Fruit fly (Drosophila melanogaster) whole organism, pupa: ENCODE data around the gene ort.

Source experiments
- CG10348 ChIP-seq: fragments of 200-800 bp; sonication (Bioruptor generic); IDR thresholded peaks from 2 replicates; pipeline ENCODE4 v1.3.6; 2022; ENCODE audit warnings: missing biosample characterization, missing genetic modification characterization
- CG12605 ChIP-seq: fragments of 200-800 bp; sonication (Bioruptor generic); IDR thresholded peaks from 2 replicates; pipeline ENCODE4 v1.3.6; 2022; ENCODE audit warnings: missing biosample characterization, missing genetic modification characterization
- CG13204 ChIP-seq: fragments of 200-800 bp; sonication (Bioruptor generic); optimal IDR thresholded peaks from 2 replicates; lab custom pipeline; 2018; ENCODE audit warnings: missing biosample characterization, mild to moderate bottlenecking, missing genetic modification characterization, moderate library complexity
- CG14655 ChIP-seq: fragments of 200-800 bp; sonication (Bioruptor generic); optimal IDR thresholded peaks from 3 replicates; lab custom pipeline; 2017; ENCODE audit warnings: mild to moderate bottlenecking, missing biosample characterization, missing genetic modification reagents, missing genetic modification characterization
- CG15710 ChIP-seq: fragments of 200-800 bp; sonication (Bioruptor generic); optimal IDR thresholded peaks from 2 replicates; lab custom pipeline; 2018; ENCODE audit warnings: missing biosample characterization, mild to moderate bottlenecking, missing genetic modification characterization, moderate library complexity
- CG17806 ChIP-seq: fragments of 200-800 bp; sonication (Bioruptor generic); optimal IDR thresholded peaks from 2 replicates; lab custom pipeline; 2018; ENCODE audit warnings: missing biosample characterization, mild to moderate bottlenecking, missing genetic modification characterization, moderate library complexity
- CG32121 ChIP-seq: fragments of 200-800 bp; sonication (Bioruptor generic); IDR thresholded peaks from 2 replicates; pipeline ENCODE4 v1.3.6; 2022; ENCODE audit warnings: missing biosample characterization, missing genetic modification characterization
- CG34367 ChIP-seq: fragments of 200-800 bp; sonication (Bioruptor generic); optimal IDR thresholded peaks from 2 replicates; lab custom pipeline; 2018; ENCODE audit warnings: missing biosample characterization, mild to moderate bottlenecking, missing genetic modification characterization
- CG8159 ChIP-seq: fragments of 200-800 bp; sonication (Bioruptor generic); optimal IDR thresholded peaks from 3 replicates; lab custom pipeline; 2018; ENCODE audit warnings: missing biosample characterization, mild to moderate bottlenecking, missing genetic modification characterization, moderate library complexity
- CG8301 ChIP-seq: fragments of 200-800 bp; sonication (Bioruptor generic); optimal IDR thresholded peaks from 2 replicates; lab custom pipeline; 2018; ENCODE audit warnings: missing biosample characterization, mild to moderate bottlenecking, missing genetic modification characterization
- CG9948 ChIP-seq: fragments of 200-800 bp; sonication (Bioruptor generic); optimal IDR thresholded peaks from 2 replicates; lab custom pipeline; 2018; ENCODE audit warnings: missing biosample characterization, mild to moderate bottlenecking, missing genetic modification characterization, moderate library complexity
- D1 ChIP-seq: fragments of 200-800 bp; sonication (Bioruptor generic); optimal IDR thresholded peaks from 2 replicates; lab custom pipeline; 2018; ENCODE audit warnings: missing biosample characterization, mild to moderate bottlenecking, missing genetic modification characterization, moderate library complexity
- EcR ChIP-seq: fragments of 200-800 bp; sonication (Bioruptor generic); optimal IDR thresholded peaks from 3 replicates; lab custom pipeline; 2019; ENCODE audit warnings: missing biosample characterization, missing genetic modification characterization, mild to moderate bottlenecking, moderate library complexity, missing genetic modification reagents
- Ets98B ChIP-seq: fragments of 200-800 bp; sonication (Bioruptor generic); IDR thresholded peaks from 2 replicates; pipeline ENCODE4 v1.3.6; 2022; ENCODE audit warnings: missing biosample characterization, missing genetic modification characterization
- Pif1A ChIP-seq: fragments of 200-800 bp; sonication (Bioruptor generic); optimal IDR thresholded peaks from 3 replicates; lab custom pipeline; 2016; ENCODE audit warnings: missing biosample characterization, missing genetic modification characterization
- Pif1B ChIP-seq: fragments of 200-800 bp; sonication (Bioruptor generic); optimal IDR thresholded peaks from 3 replicates; lab custom pipeline; 2016; ENCODE audit warnings: missing biosample characterization, missing genetic modification characterization
- Snoo ChIP-seq: fragments of 200-800 bp; sonication (Bioruptor generic); optimal IDR thresholded peaks from 3 replicates; lab custom pipeline; 2017; ENCODE audit warnings: missing biosample characterization, mild to moderate bottlenecking, missing genetic modification characterization, inconsistent platforms
- fd96Ca ChIP-seq: fragments of 200-800 bp; sonication (Bioruptor generic); IDR thresholded peaks from 3 replicates; pipeline ENCODE4 v1.3.6; 2022; ENCODE audit warnings: missing biosample characterization, missing genetic modification characterization
- gl ChIP-seq: fragments of 200-800 bp; sonication (Bioruptor generic); optimal IDR thresholded peaks from 2 replicates; lab custom pipeline; 2018; ENCODE audit warnings: missing biosample characterization, mild to moderate bottlenecking, missing genetic modification characterization
- rn ChIP-seq: fragments of 200-800 bp; sonication (Bioruptor generic); IDR thresholded peaks from 2 replicates; pipeline ENCODE4 v1.3.6; 2022; ENCODE audit warnings: missing biosample characterization, missing genetic modification characterization

The ort gene

DNA sequence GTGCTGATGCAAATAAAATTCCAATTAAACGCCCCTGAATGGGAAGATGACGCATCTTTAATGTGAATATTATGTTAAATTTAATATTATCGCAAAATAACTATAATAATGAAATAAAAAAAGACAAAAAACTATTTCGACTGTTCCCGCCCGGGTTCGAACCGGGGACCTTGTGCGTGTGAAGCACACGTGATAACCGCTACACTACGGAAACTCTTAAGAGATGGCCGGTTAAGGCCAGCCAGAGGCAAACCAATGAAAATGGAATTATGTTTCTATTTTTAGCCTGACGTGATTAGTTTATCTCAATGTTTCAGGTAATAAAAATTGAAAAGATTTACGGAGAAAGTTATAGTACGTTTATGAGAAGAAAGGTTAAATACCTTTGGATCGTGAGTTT is 12.6 kb downstream of the ort start:
- TF ChIP-seq Ets98B (GFP tag; lab: Robert Waterston, UW) = no peak
- no peak for TF ChIP-seq EcR (GFP tag; lab: Kevin White, UChicago)
- no peak for TF ChIP-seq D1
- TF ChIP-seq rn (GFP tag; lab: Robert Waterston, UW) = no peak
- no peak for TF ChIP-seq gl (tag; lab: Kevin White, UChicago)
- no peak for TF ChIP-seq CG15710 (tag; lab: Kevin White, UChicago)
- no peak for TF ChIP-seq CG14655 (GFP tag; lab: Kevin White, UChicago)
- no peak for TF ChIP-seq CG17806 (tag; lab: Kevin White, UChicago)
- no peak for TF ChIP-seq CG8159 (tag; lab: Kevin White, UChicago)
- no peak for TF ChIP-seq CG8301
- no peak for TF ChIP-seq Pif1B
- no peak for TF ChIP-seq CG12605 (GFP tag; lab: Robert Waterston, UW)
- no peak for TF ChIP-seq CG10348 (GFP tag; lab: Robert Waterston, UW)

DNA sequence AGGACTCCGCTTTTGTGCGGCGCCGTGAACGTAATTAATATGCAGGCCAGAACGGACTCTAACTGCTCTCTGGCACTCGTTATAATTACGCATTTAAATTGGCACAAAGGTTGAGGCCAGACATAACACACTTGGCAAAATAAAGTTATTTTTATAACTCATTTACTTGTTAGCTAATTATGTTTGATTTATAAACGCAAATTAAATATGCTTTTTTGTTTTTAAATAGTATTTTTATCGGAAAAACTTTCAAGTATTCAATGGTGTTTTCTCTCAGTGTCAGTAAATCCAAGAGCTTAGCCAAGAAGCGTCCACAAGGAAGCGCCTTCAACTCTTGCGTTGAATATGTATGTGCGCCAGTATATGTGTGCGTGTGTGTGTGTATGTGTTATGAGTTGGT is 13.4 kb downstream of the ort start:
- TF ChIP-seq Pif1A (GFP tag; lab: Kevin White, UChicago) (peak; percentile 24), CG15710 (tag; lab: Kevin White, UChicago) (peak; percentile 20), EcR (GFP tag; lab: Kevin White, UChicago) (no peak), CG14655 (GFP tag; lab: Kevin White, UChicago) (no peak), CG8159 (tag; lab: Kevin White, UChicago) (peak; percentile 29), CG17806 (tag; lab: Kevin White, UChicago) (no peak), CG9948 (tag; lab: Kevin White, UChicago) (no peak), CG34367 (no peak), CG13204 (no peak), Pif1B (no peak)

DNA sequence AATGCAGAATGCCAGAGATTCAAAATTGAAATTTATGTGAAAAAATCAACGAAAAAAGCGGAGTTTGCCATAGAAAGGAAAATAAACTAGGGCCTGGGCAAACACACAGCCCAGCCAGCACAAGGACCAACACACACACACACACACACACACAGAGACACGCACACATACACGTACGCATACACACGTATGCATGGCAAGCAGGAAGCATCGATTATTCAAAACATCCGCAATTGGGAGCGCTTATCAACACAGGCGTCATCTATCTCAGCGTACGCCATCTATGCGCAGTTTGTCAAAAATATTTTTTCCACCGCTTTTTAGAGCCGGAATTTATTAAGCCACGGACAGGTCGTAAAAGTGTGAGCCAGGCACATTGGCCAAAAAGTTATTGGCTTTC is 20.3 kb downstream of the ort start:
- TF ChIP-seq Pif1A (GFP tag; lab: Kevin White, UChicago) (no peak), CG10348 (GFP tag; lab: Robert Waterston, UW) (no peak), CG8301 (no peak), CG32121 (GFP tag; lab: Robert Waterston, UW) (no peak), CG15710 (tag; lab: Kevin White, UChicago) (no peak), CG8159 (tag; lab: Kevin White, UChicago) (no peak)

DNA sequence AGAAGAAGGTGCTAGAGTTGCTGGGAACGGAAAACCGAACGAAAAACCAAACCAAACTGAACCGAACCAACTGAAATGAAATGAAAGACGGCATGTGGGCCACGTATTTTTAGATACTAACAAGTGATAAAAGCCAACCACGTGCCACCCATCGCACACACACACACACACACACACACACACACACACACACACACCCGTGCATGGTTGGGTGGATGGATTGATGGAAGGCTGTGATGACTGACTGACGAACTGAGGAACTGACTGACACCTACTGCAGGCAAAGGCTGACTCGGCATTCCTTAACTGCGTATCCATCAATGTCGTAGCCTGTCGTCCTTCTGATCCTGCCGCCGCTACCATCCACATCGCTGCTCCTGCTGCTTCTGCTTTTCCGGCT is 22.9 kb downstream of the ort start:
- TF ChIP-seq CG9948 (tag; lab: Kevin White, UChicago) (no peak), Pif1A (GFP tag; lab: Kevin White, UChicago) (no peak), CG15710 (tag; lab: Kevin White, UChicago) (no peak), Snoo (tag; lab: Kevin White, UChicago) (no peak), CG12605 (GFP tag; lab: Robert Waterston, UW) (no peak), CG14655 (GFP tag; lab: Kevin White, UChicago) (no peak), CG32121 (GFP tag; lab: Robert Waterston, UW) (no peak), CG10348 (GFP tag; lab: Robert Waterston, UW) (no peak), gl (tag; lab: Kevin White, UChicago) (no peak), CG34367 (no peak), CG17806 (tag; lab: Kevin White, UChicago) (no peak), CG13204 (no peak), CG8159 (tag; lab: Kevin White, UChicago) (no peak), fd96Ca (no peak)

DNA sequence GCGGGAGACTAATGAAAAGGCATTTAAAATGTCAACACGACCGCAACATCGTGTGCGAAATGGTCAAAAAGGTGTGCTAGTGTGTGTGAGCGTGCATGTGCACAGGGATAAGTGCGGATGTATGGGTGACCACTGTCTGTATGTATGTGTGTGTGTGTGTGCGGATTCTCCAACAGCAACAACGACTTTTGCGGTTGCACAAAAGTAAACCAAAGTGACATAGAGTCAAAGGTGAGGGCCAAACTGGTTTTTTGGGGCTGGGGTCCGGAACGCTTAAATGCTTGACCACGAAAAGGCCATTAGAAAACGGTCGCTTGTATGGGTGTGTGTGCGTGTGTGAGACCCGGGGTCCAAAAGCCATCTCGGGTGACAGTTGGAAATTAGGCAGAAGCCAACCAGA is 43.9 kb downstream of the ort start:
- TF ChIP-seq rn (GFP tag; lab: Robert Waterston, UW) = no peak
- TF ChIP-seq Pif1A (GFP tag; lab: Kevin White, UChicago) = no peak
- no peak for TF ChIP-seq CG15710 (tag; lab: Kevin White, UChicago)
- TF ChIP-seq Pif1B = no peak
- TF ChIP-seq CG32121 (GFP tag; lab: Robert Waterston, UW) = no peak
- no peak for TF ChIP-seq CG9948 (tag; lab: Kevin White, UChicago)
- TF ChIP-seq CG8301 = no peak
- no peak for TF ChIP-seq Ets98B (GFP tag; lab: Robert Waterston, UW)
- no peak for TF ChIP-seq Snoo (tag; lab: Kevin White, UChicago)
- no peak for TF ChIP-seq CG8159 (tag; lab: Kevin White, UChicago)
- TF ChIP-seq D1 = no peak
- TF ChIP-seq fd96Ca = no peak
